Worm (Caenorhabditis elegans): Measurements from ENCODE around the gene icl-1.

DNA sequence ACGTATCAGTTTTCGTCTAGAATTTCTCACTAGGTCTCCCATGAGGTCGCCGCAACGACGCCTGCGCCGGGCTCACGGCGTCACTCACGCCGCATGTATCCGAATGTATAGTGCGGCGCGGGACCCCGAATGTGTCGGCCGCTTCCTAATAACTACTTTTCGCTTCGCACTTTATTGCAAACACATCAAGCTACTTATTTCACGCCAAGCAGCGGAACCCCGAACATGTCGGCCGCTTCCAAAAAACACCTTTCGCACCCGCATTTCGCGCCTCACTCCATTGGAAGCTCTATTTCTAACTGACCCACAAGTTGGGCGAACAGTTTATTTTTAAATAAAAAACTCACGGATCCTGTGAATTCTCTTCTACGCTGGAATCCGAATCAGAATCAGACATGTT is 51.7 kb downstream of the icl-1 start:
- TF ChIP-seq T22C8.4 (GFP tag; IDR thresholded peaks at IDR 0.05) (no peak), flt-1 (GFP tag; IDR thresholded peaks at IDR 0.05) (no peak), ztf-29 (GFP tag; IDR thresholded peaks at IDR 0.05) (no peak)

Data from whole organism, midembryonic.